Fruit fly (Drosophila melanogaster) whole organism, prepupa: ENCODE measurements around the gene AP-1gamma.

Experiments used
- CG10669 ChIP-seq: fragments of 200-800 bp; sonication (Bioruptor generic); optimal IDR thresholded peaks from 3 replicates; lab custom pipeline; 2018; ENCODE audit warnings: missing biosample characterization, mild to moderate bottlenecking, missing genetic modification characterization, moderate library complexity
- CG11294 ChIP-seq: fragments of 200-800 bp; sonication (Bioruptor generic); IDR thresholded peaks from 2 replicates; pipeline ENCODE4 v1.3.6; 2022; ENCODE audit warnings: missing biosample characterization, missing genetic modification characterization
- CG11762 ChIP-seq: fragments of 200-800 bp; sonication (Bioruptor generic); optimal IDR thresholded peaks from 3 replicates; lab custom pipeline; 2016; ENCODE audit warnings: missing biosample characterization, missing genetic modification characterization; ENCODE audit not compliant: insufficient read depth
- CG11902 ChIP-seq: fragments of 200-800 bp; sonication (Bioruptor generic); optimal IDR thresholded peaks from 3 replicates; lab custom pipeline; 2016; ENCODE audit warnings: missing biosample characterization, missing genetic modification characterization
- CG15336 ChIP-seq: fragments of 200-800 bp; sonication (Bioruptor generic); IDR thresholded peaks from 2 replicates; pipeline ENCODE4 v1.3.6; 2022; ENCODE audit warnings: missing biosample characterization, missing genetic modification characterization
- CG1621 ChIP-seq: fragments of 200-800 bp; sonication (Bioruptor generic); optimal IDR thresholded peaks from 3 replicates; lab custom pipeline; 2018; ENCODE audit warnings: missing biosample characterization, mild to moderate bottlenecking, missing genetic modification characterization
- CG3032 ChIP-seq: fragments of 200-800 bp; optimal IDR thresholded peaks from 2 replicates; lab custom pipeline; 2019; ENCODE audit warnings: missing biosample characterization, mild to moderate bottlenecking, missing genetic modification characterization, moderate library complexity
- CG31627 ChIP-seq: fragments of 200-800 bp; sonication (Bioruptor generic); optimal IDR thresholded peaks from 3 replicates; lab custom pipeline; 2016; ENCODE audit warnings: missing biosample characterization, missing genetic modification characterization
- CG32006 ChIP-seq: fragments of 200-800 bp; sonication (Bioruptor generic); optimal IDR thresholded peaks from 3 replicates; lab custom pipeline; 2017; ENCODE audit warnings: missing biosample characterization, mild to moderate bottlenecking, missing genetic modification characterization
- CG34406 ChIP-seq: fragments of 200-800 bp; sonication (Bioruptor generic); optimal IDR thresholded peaks from 3 replicates; lab custom pipeline; 2016; ENCODE audit warnings: missing biosample characterization, missing genetic modification characterization
- CG3919 ChIP-seq: fragments of 200-800 bp; sonication (Bioruptor generic); optimal IDR thresholded peaks from 3 replicates; lab custom pipeline; 2016; ENCODE audit warnings: missing biosample characterization, missing genetic modification characterization
- CG4318 ChIP-seq: fragments of 200-800 bp; sonication (Bioruptor generic); optimal IDR thresholded peaks from 3 replicates; lab custom pipeline; 2017; ENCODE audit warnings: missing biosample characterization, mild to moderate bottlenecking, missing genetic modification characterization
- CG7368 ChIP-seq: fragments of 200-800 bp; sonication (Bioruptor generic); optimal IDR thresholded peaks from 3 replicates; lab custom pipeline; 2016; ENCODE audit warnings: missing biosample characterization, missing genetic modification characterization
- CG8119 ChIP-seq: fragments of 200-800 bp; sonication (Bioruptor generic); IDR thresholded peaks from 3 replicates; pipeline ENCODE4 v1.3.6; 2022; ENCODE audit warnings: missing biosample characterization, missing genetic modification characterization
- CG8319 ChIP-seq: fragments of 200-800 bp; sonication (Bioruptor generic); optimal IDR thresholded peaks from 3 replicates; lab custom pipeline; 2016; ENCODE audit warnings: missing biosample characterization, missing genetic modification characterization
- CG8632 ChIP-seq: fragments of 200-800 bp; sonication (Bioruptor generic); optimal IDR thresholded peaks from 3 replicates; lab custom pipeline; 2016; ENCODE audit warnings: missing biosample characterization, missing genetic modification characterization
- Eip78C ChIP-seq: fragments of 200-800 bp; sonication (Bioruptor generic); peaks from one replicate; lab custom pipeline; 2016; ENCODE audit warnings: missing biosample characterization, missing genetic modification characterization
- Eip93F ChIP-seq: fragments of 200-800 bp; sonication (Bioruptor generic); optimal IDR thresholded peaks from 2 replicates; lab custom pipeline; 2016; ENCODE audit warnings: missing biosample characterization, mild to moderate bottlenecking, missing genetic modification characterization
- Gug ChIP-seq: fragments of 200-800 bp; sonication (Bioruptor generic); IDR thresholded peaks from 2 replicates; pipeline ENCODE4 v1.3.6; 2022; ENCODE audit warnings: missing biosample characterization, missing genetic modification characterization
- Hr4 ChIP-seq: fragments of 200-800 bp; sonication (Bioruptor generic); optimal IDR thresholded peaks from 3 replicates; lab custom pipeline; 2016; ENCODE audit warnings: missing biosample characterization, missing genetic modification characterization
- Lpt ChIP-seq: fragments of 200-800 bp; sonication (Bioruptor generic); optimal IDR thresholded peaks from 3 replicates; lab custom pipeline; 2016; ENCODE audit warnings: missing biosample characterization, missing genetic modification characterization
- Met ChIP-seq: fragments of 200-800 bp; sonication (Bioruptor generic); optimal IDR thresholded peaks from 3 replicates; lab custom pipeline; 2016; ENCODE audit warnings: missing biosample characterization, missing genetic modification characterization
- OdsH ChIP-seq: fragments of 200-800 bp; sonication (Bioruptor generic); optimal IDR thresholded peaks from 3 replicates; lab custom pipeline; 2016; ENCODE audit warnings: missing biosample characterization, missing genetic modification characterization
- Smox ChIP-seq: fragments of 200-800 bp; sonication (Bioruptor generic); optimal IDR thresholded peaks from 3 replicates; lab custom pipeline; 2016; ENCODE audit warnings: missing biosample characterization, missing genetic modification characterization
- Sox102F ChIP-seq: fragments of 200-800 bp; sonication (Bioruptor generic); optimal IDR thresholded peaks from 2 replicates; lab custom pipeline; 2016; ENCODE audit warnings: missing biosample characterization, mild to moderate bottlenecking, missing genetic modification characterization
- Sox14 ChIP-seq: fragments of 200-800 bp; sonication (Bioruptor generic); optimal IDR thresholded peaks from 3 replicates; lab custom pipeline; 2016; ENCODE audit warnings: missing biosample characterization, missing genetic modification characterization
- achi ChIP-seq: fragments of 200-800 bp; sonication (Bioruptor generic); optimal IDR thresholded peaks from 3 replicates; lab custom pipeline; 2016; ENCODE audit warnings: missing biosample characterization, missing genetic modification characterization
- cyc ChIP-seq: fragments of 200-800 bp; sonication (Bioruptor generic); optimal IDR thresholded peaks from 3 replicates; lab custom pipeline; 2016; ENCODE audit warnings: missing biosample characterization, missing genetic modification characterization
- dac ChIP-seq: fragments of 200-800 bp; sonication (Bioruptor generic); optimal IDR thresholded peaks from 2 replicates; lab custom pipeline; 2017; ENCODE audit warnings: missing biosample characterization, mild to moderate bottlenecking, missing genetic modification characterization
- dsx ChIP-seq: fragments of 200-800 bp; optimal IDR thresholded peaks from 3 replicates; lab custom pipeline; 2019; ENCODE audit warnings: missing biosample characterization, mild to moderate bottlenecking, missing genetic modification characterization, moderate library complexity; ENCODE audit not compliant: poor library complexity, severe bottlenecking
- eg ChIP-seq: fragments of 200-800 bp; sonication (Bioruptor generic); IDR thresholded peaks from 3 replicates; pipeline ENCODE4 v1.3.6; 2022; ENCODE audit warnings: missing biosample characterization, missing genetic modification characterization
- esn ChIP-seq: fragments of 200-800 bp; sonication (Bioruptor generic); optimal IDR thresholded peaks from 2 replicates; lab custom pipeline; 2016; ENCODE audit warnings: missing biosample characterization, mild to moderate bottlenecking, missing genetic modification characterization, moderate library complexity
- fd59A ChIP-seq: fragments of 200-800 bp; sonication (Bioruptor generic); optimal IDR thresholded peaks from 2 replicates; lab custom pipeline; 2017; ENCODE audit warnings: missing biosample characterization, mild to moderate bottlenecking, missing genetic modification characterization, missing genetic modification reagents
- fkh ChIP-seq: fragments of 200-800 bp; sonication (Bioruptor generic); optimal IDR thresholded peaks from 3 replicates; lab custom pipeline; 2017; ENCODE audit warnings: missing biosample characterization, mild to moderate bottlenecking, missing genetic modification characterization, moderate library complexity
- lz ChIP-seq: fragments of 200-800 bp; sonication (Bioruptor generic); optimal IDR thresholded peaks from 3 replicates; lab custom pipeline; 2016; ENCODE audit warnings: missing biosample characterization, missing genetic modification characterization
- net ChIP-seq: fragments of 200-800 bp; sonication (Bioruptor generic); optimal IDR thresholded peaks from 3 replicates; lab custom pipeline; 2016; ENCODE audit warnings: missing biosample characterization, missing genetic modification characterization
- salr ChIP-seq, 2 experiments: fragments of 200-800 bp; sonication (Bioruptor generic); optimal IDR thresholded peaks; 3 replicates each; lab custom pipeline; 2016 to 2018; ENCODE audit warnings: missing biosample characterization in 2 of 2, missing genetic modification characterization in 2 of 2, mild to moderate bottlenecking in 1 of 2
- spab ChIP-seq: fragments of 200-800 bp; sonication (Bioruptor generic); optimal IDR thresholded peaks from 2 replicates; lab custom pipeline; 2017; ENCODE audit warnings: missing biosample characterization, mild to moderate bottlenecking, missing genetic modification characterization, missing genetic modification reagents
- ss ChIP-seq, 2 experiments: fragments of 200-800 bp; sonication (Bioruptor generic); optimal IDR thresholded peaks; 2 replicates in 1 of 2; 3 replicates in 1 of 2; lab custom pipeline; 2017 to 2018; ENCODE audit warnings: mild to moderate bottlenecking in 2 of 2, missing biosample characterization in 2 of 2, missing genetic modification characterization in 2 of 2, moderate library complexity in 1 of 2
- svp ChIP-seq: fragments of 200-800 bp; sonication (Bioruptor generic); peaks from one replicate; lab custom pipeline; 2016; ENCODE audit warnings: missing biosample characterization, missing genetic modification characterization
- topi ChIP-seq: fragments of 200-800 bp; sonication (Bioruptor generic); optimal IDR thresholded peaks from 3 replicates; lab custom pipeline; 2016; ENCODE audit warnings: missing biosample characterization, missing genetic modification characterization

AP-1gamma gene

DNA sequence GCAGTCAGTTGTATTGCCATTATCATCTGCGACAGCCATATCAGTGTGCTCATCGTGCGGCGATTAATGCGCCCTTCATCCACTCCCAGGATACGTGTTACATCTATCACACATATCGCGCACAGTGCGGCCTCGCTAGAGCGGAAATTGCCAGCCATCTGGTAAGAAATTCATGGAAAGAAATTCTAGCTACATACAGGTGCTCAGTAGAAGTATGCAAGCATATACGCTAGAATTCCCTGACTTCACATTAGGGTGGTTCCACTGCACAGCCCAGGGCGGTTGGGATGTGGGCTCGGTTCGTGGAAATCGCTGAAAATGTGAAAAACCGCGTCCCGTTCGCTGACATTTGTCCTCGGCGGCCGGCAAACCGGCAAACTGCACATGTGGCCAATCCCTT, 32.7 kb downstream of the AP-1gamma start (continued):
- TF ChIP-seq CG8319 (GFP tag; lab: Kevin White, UChicago), result no peak
- peak; percentile 77 for TF ChIP-seq CG11294 (GFP tag; lab: Robert Waterston, UW)
- peak; percentile 91 for TF ChIP-seq eg
- TF ChIP-seq spab (GFP tag; lab: Kevin White, UChicago), result no peak
- no peak for TF ChIP-seq fkh (GFP tag; lab: Kevin White, UChicago)
- peak; percentile 74 to 85 for TF ChIP-seq ss (GFP tag; optimal IDR thresholded peaks at IDR 0.05; lab: Kevin White, UChicago)
- peak; percentile 50 for TF ChIP-seq CG34406 (GFP tag; lab: Kevin White, UChicago)
- TF ChIP-seq Eip78C (GFP tag; lab: Kevin White, UChicago), result peak; percentile 96
- TF ChIP-seq salr (GFP tag; optimal IDR thresholded peaks at IDR 0.05; lab: Kevin White, UChicago), result peak; percentile 26 to 69
- peak; percentile 81 for TF ChIP-seq CG8119 (GFP tag; lab: Robert Waterston, UW)

DNA sequence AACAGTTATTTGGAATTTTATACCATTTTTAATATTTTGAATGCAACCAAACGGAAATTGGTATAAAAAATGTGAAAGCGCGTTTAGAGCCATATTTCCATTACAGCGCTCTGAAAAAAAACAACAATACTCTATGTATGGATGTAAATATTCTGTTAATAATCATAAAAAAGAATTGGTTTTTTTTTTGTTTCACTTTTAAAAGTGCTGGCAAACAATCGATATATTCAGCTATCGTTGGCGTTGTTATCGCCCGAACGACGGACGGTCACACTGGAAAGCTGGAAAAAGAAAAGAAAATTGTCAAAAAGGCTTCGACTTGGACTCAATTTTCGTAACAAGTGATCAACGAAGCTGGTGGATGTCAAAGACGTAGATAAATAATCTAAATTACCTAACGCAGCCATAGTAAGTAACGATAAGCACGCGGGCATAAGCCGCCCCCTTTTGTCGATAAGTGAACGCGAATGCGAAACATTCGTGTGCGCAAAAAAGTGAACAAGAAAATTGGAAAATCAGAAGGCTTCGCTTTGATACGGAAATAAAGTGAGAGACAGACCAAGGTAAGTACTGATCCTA, 33.8 kb downstream of the AP-1gamma start, which contains the start of gene CG7065:
Gene CG7065 (plus strand): TSS at position 270 of the 579 bp plus-strand sequence.
- TF ChIP-seq Eip78C (GFP tag; lab: Kevin White, UChicago) (peak; percentile 27), Sox14 (peak; percentile 8), CG10669 (no peak), Hr4 (GFP tag; lab: Kevin White, UChicago) (no peak), CG15336 (GFP tag; lab: Robert Waterston, UW) (no peak), topi (GFP tag; lab: Kevin White, UChicago) (peak; percentile 2), CG3032 (no peak), Eip93F (GFP tag; lab: Kevin White, UChicago) (no peak), Met (GFP tag; lab: Kevin White, UChicago) (no peak), achi (GFP tag; lab: Kevin White, UChicago) (no peak)

DNA sequence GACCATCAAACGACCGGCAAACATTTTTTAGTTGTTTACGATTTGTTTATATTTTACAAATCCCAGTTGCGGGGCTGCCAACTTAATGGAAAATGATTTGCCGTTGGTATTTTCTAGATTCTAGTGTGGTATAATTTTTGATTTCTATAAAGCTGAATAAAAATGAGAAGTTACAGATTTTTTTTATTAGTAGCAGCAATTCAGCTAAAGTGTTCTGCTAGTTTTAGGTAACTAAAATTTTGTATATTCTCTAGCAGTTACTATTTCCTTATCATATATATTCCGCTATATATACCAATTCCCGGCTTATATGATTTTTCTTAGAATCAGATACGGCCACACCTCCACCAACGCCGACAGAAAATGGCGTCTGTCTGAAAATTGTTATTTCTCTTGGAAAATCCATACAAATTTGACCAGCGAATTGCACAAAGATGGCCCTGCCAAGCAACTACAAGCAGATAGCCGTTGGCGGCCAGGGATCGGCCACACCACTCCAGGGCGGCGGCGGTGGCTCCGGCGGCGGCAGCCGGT, 40.6 kb downstream of the AP-1gamma start, which contains the start of the genes fh and Bap111:
Gene fh (minus strand): TSS at position 83 of the 534 bp plus-strand sequence.
Gene Bap111 (plus strand): TSS at position 321 of the 534 bp plus-strand sequence.
- TF ChIP-seq Gug (GFP tag; lab: Robert Waterston, UW), result no peak
- no peak for TF ChIP-seq CG31627 (GFP tag; lab: Kevin White, UChicago)
- no peak for TF ChIP-seq CG8319 (GFP tag; lab: Kevin White, UChicago)
- no peak for TF ChIP-seq Sox102F (GFP tag; lab: Kevin White, UChicago)
- no peak for TF ChIP-seq salr (GFP tag; optimal IDR thresholded peaks at IDR 0.05; lab: Kevin White, UChicago)
- no peak for TF ChIP-seq CG7368 (GFP tag; lab: Kevin White, UChicago)
- TF ChIP-seq CG32006 (GFP tag; lab: Kevin White, UChicago), result no peak
- TF ChIP-seq net, result no peak
- peak; percentile 6 for TF ChIP-seq lz (GFP tag; lab: Kevin White, UChicago)
- peak; percentile 4 for TF ChIP-seq topi (GFP tag; lab: Kevin White, UChicago)
- TF ChIP-seq esn (GFP tag; lab: Kevin White, UChicago), result peak; percentile 14
- peak; percentile 64 for TF ChIP-seq Eip78C (GFP tag; lab: Kevin White, UChicago)
- TF ChIP-seq CG3919 (GFP tag; lab: Kevin White, UChicago), result no peak
- no peak for TF ChIP-seq CG11762 (GFP tag; lab: Kevin White, UChicago)
- TF ChIP-seq dsx (GFP tag; lab: Kevin White, UChicago), result no peak

DNA sequence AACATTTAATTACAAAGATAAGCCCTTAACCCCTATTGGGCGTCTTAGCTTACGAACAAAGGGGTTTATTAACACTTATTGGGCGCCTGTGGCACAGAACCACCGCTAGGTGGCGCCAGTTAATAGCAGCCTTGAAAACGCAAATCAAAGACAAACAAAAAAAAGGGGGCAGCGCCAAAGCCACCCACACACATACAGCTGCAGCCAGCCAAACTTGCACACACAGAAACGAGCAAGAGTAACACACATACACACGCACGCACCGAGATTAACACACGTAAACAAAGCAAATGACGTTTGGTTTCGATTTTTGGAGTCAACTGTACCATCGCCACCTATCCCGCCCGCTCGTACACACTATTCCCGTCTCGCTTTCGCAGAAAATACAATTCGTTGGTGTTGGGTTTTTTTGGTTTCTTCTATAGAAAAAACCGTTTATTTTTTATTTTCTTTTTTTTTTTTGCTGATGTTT, 43.7 kb downstream of the AP-1gamma start:
- TF ChIP-seq Smox (GFP tag; lab: Kevin White, UChicago) (peak; percentile 28), CG1621 (tag; lab: Kevin White, UChicago) (peak; percentile 47), CG8632 (GFP tag; lab: Kevin White, UChicago) (no peak), lz (GFP tag; lab: Kevin White, UChicago) (peak; percentile 30), fkh (GFP tag; lab: Kevin White, UChicago) (peak; percentile 92), Lpt (GFP tag; lab: Kevin White, UChicago) (peak; percentile 85), CG8119 (GFP tag; lab: Robert Waterston, UW) (peak; percentile 63), CG11902 (GFP tag; lab: Kevin White, UChicago) (no peak), CG3032 (no peak), CG11294 (GFP tag; lab: Robert Waterston, UW) (no peak), svp (GFP tag; lab: Kevin White, UChicago) (no peak), achi (GFP tag; lab: Kevin White, UChicago) (peak; percentile 28), dac (GFP tag; lab: Kevin White, UChicago) (peak; percentile 44), OdsH (GFP tag; lab: Kevin White, UChicago) (no peak), CG4318 (no peak), Sox14 (peak; percentile 61), Gug (GFP tag; lab: Robert Waterston, UW) (no peak; the same call in 1 of the 2 replicates), CG8319 (GFP tag; lab: Kevin White, UChicago) (no peak), cyc (GFP tag; lab: Kevin White, UChicago) (peak; percentile 37), CG3919 (GFP tag; lab: Kevin White, UChicago) (peak; percentile 33), Eip78C (GFP tag; lab: Kevin White, UChicago) (peak; percentile 80), CG11762 (GFP tag; lab: Kevin White, UChicago) (peak; percentile 9), CG31627 (GFP tag; lab: Kevin White, UChicago) (no peak), fd59A (no peak)
